Fruit fly (Drosophila melanogaster) whole organism, embryonic: ENCODE results near the gene shv.
A peak's percentile ranks its signal among the peaks of the same experiment; 100 is the strongest.

Source experiments
- Ada2b ChIP-seq: fragments of 200-800 bp; sonication (Bioruptor generic); IDR thresholded peaks from 2 replicates; pipeline ENCODE4 v1.3.6; 2022; ENCODE audit warnings: missing biosample characterization, missing genetic modification characterization
- Atf-2 ChIP-seq: fragments of 200-800 bp; sonication (Bioruptor generic); optimal IDR thresholded peaks from 2 replicates; lab custom pipeline; 2016; ENCODE audit warnings: missing biosample characterization, missing genetic modification characterization
- Atf6 ChIP-seq: fragments of 200-800 bp; sonication (Bioruptor generic); IDR thresholded peaks from 2 replicates; pipeline ENCODE4 v1.3.6; 2022; ENCODE audit warnings: missing biosample characterization, missing genetic modification characterization
- B-H1 ChIP-seq: fragments of 200-800 bp; sonication (Bioruptor generic); IDR thresholded peaks from 3 replicates; pipeline ENCODE4 v1.3.6; 2022; ENCODE audit warnings: missing biosample characterization, missing genetic modification characterization
- CG10267 ChIP-seq: fragments of 200-800 bp; sonication (Bioruptor generic); optimal IDR thresholded peaks from 2 replicates; lab custom pipeline; 2018; ENCODE audit warnings: missing biosample characterization, mild to moderate bottlenecking, missing genetic modification characterization, moderate library complexity
- CG10959 ChIP-seq: fragments of 200-800 bp; sonication (Bioruptor generic); IDR thresholded peaks from 2 replicates; pipeline ENCODE4 v1.3.6; 2022; ENCODE audit warnings: missing biosample characterization, missing genetic modification characterization
- CG12219 ChIP-seq: fragments of 200-800 bp; sonication (Bioruptor generic); optimal IDR thresholded peaks from 3 replicates; lab custom pipeline; 2018; ENCODE audit warnings: missing biosample characterization, mild to moderate bottlenecking, missing genetic modification characterization
- CG12391 ChIP-seq: fragments of 200-800 bp; sonication (Bioruptor generic); optimal IDR thresholded peaks from 3 replicates; lab custom pipeline; 2018; ENCODE audit warnings: missing biosample characterization, mild to moderate bottlenecking, missing genetic modification characterization, moderate library complexity
- CG12659 ChIP-seq: fragments of 200-800 bp; sonication (Bioruptor generic); optimal IDR thresholded peaks from 3 replicates; lab custom pipeline; 2017; ENCODE audit warnings: mild to moderate bottlenecking, missing biosample characterization, missing genetic modification reagents, missing genetic modification characterization
- CG13123 ChIP-seq: fragments of 200-800 bp; sonication (Bioruptor generic); optimal IDR thresholded peaks from 2 replicates; lab custom pipeline; 2016; ENCODE audit warnings: missing biosample characterization, missing genetic modification characterization
- CG14710 ChIP-seq: fragments of 200-800 bp; sonication (Bioruptor generic); optimal IDR thresholded peaks from 3 replicates; lab custom pipeline; 2019; ENCODE audit warnings: missing biosample characterization, mild to moderate bottlenecking, missing genetic modification characterization, moderate library complexity
- CG16863 ChIP-seq: fragments of 200-800 bp; sonication (Bioruptor generic); optimal IDR thresholded peaks from 3 replicates; lab custom pipeline; 2016; ENCODE audit warnings: missing biosample characterization, missing genetic modification characterization
- CG17385 ChIP-seq: fragments of 200-800 bp; sonication (Bioruptor generic); optimal IDR thresholded peaks from 3 replicates; lab custom pipeline; 2018; ENCODE audit warnings: missing biosample characterization, mild to moderate bottlenecking, missing genetic modification characterization
- CG2129 ChIP-seq: fragments of 200-800 bp; sonication (Bioruptor generic); IDR thresholded peaks from 2 replicates; pipeline ENCODE4 v1.3.6; 2022; ENCODE audit warnings: missing biosample characterization, missing genetic modification characterization; ENCODE audit not compliant: partially characterized antibody
- CG3065 ChIP-seq: fragments of 200-800 bp; sonication (Bioruptor generic); optimal IDR thresholded peaks from 2 replicates; lab custom pipeline; 2016; ENCODE audit warnings: missing biosample characterization, missing genetic modification characterization
- CG4617 ChIP-seq: fragments of 200-800 bp; sonication (Bioruptor generic); optimal IDR thresholded peaks from 3 replicates; lab custom pipeline; 2016; ENCODE audit warnings: missing biosample characterization, missing genetic modification characterization, borderline replicate concordance
- CG4854 ChIP-seq: fragments of 200-800 bp; sonication (Bioruptor generic); optimal IDR thresholded peaks from 2 replicates; lab custom pipeline; 2016; ENCODE audit warnings: missing biosample characterization, missing genetic modification characterization, inconsistent platforms
- CG5180 ChIP-seq: fragments of 200-800 bp; sonication (Bioruptor generic); optimal IDR thresholded peaks from 3 replicates; lab custom pipeline; 2017; ENCODE audit warnings: missing biosample characterization, missing genetic modification characterization, mild to moderate bottlenecking, moderate library complexity, missing genetic modification reagents
- CG8388 ChIP-seq: fragments of 200-800 bp; sonication (Bioruptor generic); optimal IDR thresholded peaks from 2 replicates; lab custom pipeline; 2019; ENCODE audit warnings: missing biosample characterization, mild to moderate bottlenecking, missing genetic modification characterization, moderate library complexity
- CTCF ChIP-seq: fragments of 200-800 bp; sonication (Bioruptor generic); optimal IDR thresholded peaks from 2 replicates; lab custom pipeline; 2017; ENCODE audit warnings: missing biosample characterization, mild to moderate bottlenecking, missing genetic modification characterization, moderate library complexity
- Dfd ChIP-seq, 2 experiments: fragments of >200 bp; optimal IDR thresholded peaks; 2 replicates each; lab custom pipeline; 2017; ENCODE audit warnings: missing biosample characterization in 2 of 2, missing genetic modification characterization in 2 of 2
- Dp ChIP-seq: fragments of 200-800 bp; sonication (Bioruptor generic); optimal IDR thresholded peaks from 2 replicates; lab custom pipeline; 2018; ENCODE audit warnings: missing biosample characterization, mild to moderate bottlenecking, missing genetic modification characterization, moderate library complexity
- Ets65A ChIP-seq: fragments of 200-800 bp; sonication (Bioruptor generic); peaks from one replicate; lab custom pipeline; 2016; ENCODE audit warnings: missing biosample characterization, missing genetic modification characterization
- Fer1 ChIP-seq: fragments of 200-800 bp; sonication (Bioruptor generic); optimal IDR thresholded peaks from 2 replicates; lab custom pipeline; 2017; ENCODE audit warnings: missing biosample characterization, mild to moderate bottlenecking, missing genetic modification characterization
- HLH3B ChIP-seq: fragments of 200-800 bp; sonication (Bioruptor generic); IDR thresholded peaks from 2 replicates; pipeline ENCODE4 v1.3.6; 2022; ENCODE audit warnings: missing biosample characterization, missing genetic modification characterization
- MBD-R2 ChIP-seq: fragments of 200-800 bp; sonication (Bioruptor generic); IDR thresholded peaks from 2 replicates; pipeline ENCODE4 v1.3.6; 2022; ENCODE audit warnings: missing biosample characterization, missing genetic modification characterization
- MTF-1 ChIP-seq: fragments of 200-800 bp; sonication (Bioruptor generic); optimal IDR thresholded peaks from 2 replicates; lab custom pipeline; 2018; ENCODE audit warnings: missing biosample characterization, mild to moderate bottlenecking, missing genetic modification characterization, borderline replicate concordance
- Six4 ChIP-seq: fragments of 200-800 bp; sonication (Bioruptor generic); optimal IDR thresholded peaks from 2 replicates; lab custom pipeline; 2016; ENCODE audit warnings: missing biosample characterization, missing genetic modification characterization
- Sox102F ChIP-seq: fragments of 200-800 bp; sonication (Bioruptor generic); optimal IDR thresholded peaks from 2 replicates; lab custom pipeline; 2018; ENCODE audit warnings: missing biosample characterization, mild to moderate bottlenecking, missing genetic modification characterization, moderate library complexity
- TFAM ChIP-seq: fragments of 200-800 bp; sonication (Bioruptor generic); optimal IDR thresholded peaks from 2 replicates; lab custom pipeline; 2017; ENCODE audit warnings: missing biosample characterization, missing genetic modification characterization, inconsistent platforms
- Usf ChIP-seq: fragments of 200-800 bp; sonication (Bioruptor generic); optimal IDR thresholded peaks from 2 replicates; lab custom pipeline; 2017; ENCODE audit warnings: missing genotype, missing biosample characterization, missing genetic modification characterization
- ap ChIP-seq: fragments of 200-800 bp; sonication (Bioruptor generic); IDR thresholded peaks from 2 replicates; pipeline ENCODE4 v1.3.6; 2022; ENCODE audit warnings: missing biosample characterization, missing genetic modification characterization
- bab2 ChIP-seq: fragments of 200-800 bp; sonication (Bioruptor generic); optimal IDR thresholded peaks from 2 replicates; lab custom pipeline; 2016; ENCODE audit warnings: missing biosample characterization, missing genetic modification characterization
- cad ChIP-seq: fragments of >200 bp; optimal IDR thresholded peaks from 2 replicates; lab custom pipeline; 2017; ENCODE audit warnings: missing biosample characterization, missing genetic modification characterization
- chif ChIP-seq, 2 experiments: fragments of 200-800 bp; sonication (Bioruptor generic); optimal IDR thresholded peaks; 3 replicates each; lab custom pipeline; 2016; ENCODE audit warnings: missing biosample characterization in 2 of 2, missing genetic modification characterization in 2 of 2
- chn ChIP-seq: fragments of 200-800 bp; sonication (Bioruptor generic); optimal IDR thresholded peaks from 2 replicates; lab custom pipeline; 2016; ENCODE audit warnings: missing biosample characterization, missing genetic modification characterization
- danr ChIP-seq: fragments of 200-800 bp; sonication (Bioruptor generic); IDR thresholded peaks from 2 replicates; pipeline ENCODE4 v1.3.6; 2022; ENCODE audit warnings: missing biosample characterization, missing genetic modification characterization
- disco-r ChIP-seq: fragments of 200-800 bp; sonication (Bioruptor generic); optimal IDR thresholded peaks from 2 replicates; lab custom pipeline; 2016; ENCODE audit warnings: missing biosample characterization, missing genetic modification characterization
- en ChIP-seq: fragments of 200-800 bp; sonication (Bioruptor generic); optimal IDR thresholded peaks from 2 replicates; lab custom pipeline; 2016; ENCODE audit warnings: missing biosample characterization, missing genetic modification characterization
- fru ChIP-seq: fragments of >200 bp; optimal IDR thresholded peaks from 2 replicates; lab custom pipeline; 2017
- gem ChIP-seq: fragments of 200-800 bp; sonication (Bioruptor generic); optimal IDR thresholded peaks from 2 replicates; lab custom pipeline; 2019; ENCODE audit warnings: missing biosample characterization, mild to moderate bottlenecking, missing genetic modification characterization, moderate library complexity
- ham ChIP-seq: fragments of 200-800 bp; sonication (Bioruptor generic); IDR thresholded peaks from 2 replicates; pipeline ENCODE4 v1.3.6; 2022; ENCODE audit warnings: missing biosample characterization, missing genetic modification characterization
- lilli ChIP-seq: fragments of 200-800 bp; sonication (Bioruptor generic); optimal IDR thresholded peaks from 3 replicates; lab custom pipeline; 2016; ENCODE audit warnings: missing biosample characterization, missing genetic modification characterization
- mld ChIP-seq: fragments of 200-800 bp; sonication (Bioruptor generic); IDR thresholded peaks from 3 replicates; pipeline ENCODE4 v1.3.6; 2022; ENCODE audit warnings: missing biosample characterization, missing genetic modification characterization; ENCODE audit not compliant: partially characterized antibody
- nerfin-1 ChIP-seq: fragments of 200-800 bp; sonication (Bioruptor generic); optimal IDR thresholded peaks from 3 replicates; lab custom pipeline; 2019; ENCODE audit warnings: missing biosample characterization, mild to moderate bottlenecking, missing genetic modification characterization, moderate library complexity
- ranshi ChIP-seq: fragments of 200-800 bp; sonication (Bioruptor generic); IDR thresholded peaks from 2 replicates; pipeline ENCODE4 v1.3.6; 2022; ENCODE audit warnings: missing biosample characterization, missing genetic modification characterization
- sima ChIP-seq: fragments of 200-800 bp; sonication (Bioruptor generic); optimal IDR thresholded peaks from 2 replicates; lab custom pipeline; 2016; ENCODE audit warnings: missing biosample characterization, missing genetic modification characterization
- slbo ChIP-seq: fragments of 200-800 bp; sonication (Bioruptor generic); IDR thresholded peaks from 2 replicates; pipeline ENCODE4 v1.3.6; 2022; ENCODE audit warnings: missing biosample characterization, missing genetic modification characterization
- sna ChIP-seq: fragments of 200-800 bp; sonication (Bioruptor generic); IDR thresholded peaks from 2 replicates; pipeline ENCODE4 v1.3.6; 2022; ENCODE audit warnings: missing biosample characterization, missing genetic modification characterization; ENCODE audit not compliant: partially characterized antibody
- tgo ChIP-seq: fragments of 200-800 bp; sonication (Bioruptor generic); IDR thresholded peaks from 3 replicates; pipeline ENCODE4 v1.3.6; 2022; ENCODE audit warnings: missing biosample characterization, missing genetic modification characterization
- tin ChIP-seq: fragments of 200-800 bp; sonication (Bioruptor generic); optimal IDR thresholded peaks from 3 replicates; lab custom pipeline; 2016; ENCODE audit warnings: missing biosample characterization, missing genetic modification characterization

The shv gene

dm6 chr2L:470336-470934 is 17.5 kb downstream of the shv start (continued):
- TF ChIP-seq disco-r (GFP tag; lab: Kevin White, UChicago) = peak; percentile 81
- TF ChIP-seq tin (GFP tag; lab: Kevin White, UChicago) = peak; percentile 49
- TF ChIP-seq CG3065 (GFP tag; lab: Kevin White, UChicago) = peak; percentile 7
- TF ChIP-seq bab2 (GFP tag; lab: Kevin White, UChicago) = peak; percentile 72
- no peak for TF ChIP-seq Dfd (GFP tag; optimal IDR thresholded peaks at IDR 0.05; lab: Kevin White, UChicago)
- TF ChIP-seq chif (GFP tag; optimal IDR thresholded peaks at IDR 0.05; lab: Kevin White, UChicago) = peak; percentile 70 to 83
- TF ChIP-seq CG12659 (GFP tag; lab: Kevin White, UChicago) = peak; percentile 60
- peak; percentile 78 for TF ChIP-seq chn (GFP tag; lab: Kevin White, UChicago)
- peak; percentile 82 for TF ChIP-seq slbo (GFP tag; lab: Robert Waterston, UW)
- peak; percentile 17 for TF ChIP-seq CG4617 (GFP tag; lab: Kevin White, UChicago)
- no peak for TF ChIP-seq cad (GFP tag; lab: Kevin White, UChicago)
- peak; percentile 60 for TF ChIP-seq Six4 (GFP tag; lab: Kevin White, UChicago)
- peak; percentile 83 for TF ChIP-seq Atf-2 (GFP tag; lab: Kevin White, UChicago)
- TF ChIP-seq CG4854 (GFP tag; lab: Kevin White, UChicago) = peak; percentile 25
- TF ChIP-seq CG17385 (GFP tag; lab: Kevin White, UChicago) = peak; percentile 65
- peak; percentile 82 for TF ChIP-seq Atf6
- TF ChIP-seq sna (GFP tag; lab: Robert Waterston, UW) = no peak
- TF ChIP-seq danr (GFP tag; lab: Robert Waterston, UW) = peak; percentile 68; the same call in 1 of the 2 replicates
- TF ChIP-seq MBD-R2 (GFP tag; lab: Robert Waterston, UW) = no peak
- peak; percentile 63 for TF ChIP-seq CG12391 (tag; lab: Kevin White, UChicago)
- TF ChIP-seq CG12219 (GFP tag; lab: Kevin White, UChicago) = peak; percentile 58
- peak; percentile 71 for TF ChIP-seq HLH3B (GFP tag; lab: Robert Waterston, UW)
- TF ChIP-seq gem (tag; lab: Kevin White, UChicago) = peak; percentile 90
- TF ChIP-seq CG5180 (GFP tag; lab: Kevin White, UChicago) = peak; percentile 59
- peak; percentile 21 for TF ChIP-seq Usf
- TF ChIP-seq B-H1 (GFP tag; lab: Robert Waterston, UW) = peak; percentile 61
- TF ChIP-seq lilli (GFP tag; lab: Kevin White, UChicago) = peak; percentile 87
- TF ChIP-seq Sox102F (GFP tag; lab: Kevin White, UChicago) = peak; percentile 88
- TF ChIP-seq MTF-1 (GFP tag; lab: Kevin White, UChicago) = no peak
- peak; percentile 38 for TF ChIP-seq TFAM (GFP tag; lab: Kevin White, UChicago)
- TF ChIP-seq ranshi = peak; percentile 68
- peak; percentile 4 for TF ChIP-seq CG10267 (tag; lab: Kevin White, UChicago)
- 0 out of 2 replicates have a peak, but pooled peaks have one; percentile 7 for TF ChIP-seq CG10959 (GFP tag; lab: Robert Waterston, UW)
- peak; percentile 53 for TF ChIP-seq CG8388 (GFP tag; lab: Kevin White, UChicago)
- TF ChIP-seq CG14710 = peak; percentile 40
- peak; percentile 68 for TF ChIP-seq en (GFP tag; lab: Kevin White, UChicago)
- no peak for TF ChIP-seq CG2129 (GFP tag; lab: Robert Waterston, UW)
- no peak for TF ChIP-seq mld (GFP tag; lab: Robert Waterston, UW)
- TF ChIP-seq CG13123 (GFP tag; lab: Kevin White, UChicago) = peak; percentile 62
- TF ChIP-seq CTCF (GFP tag; lab: Kevin White, UChicago) = no peak
- TF ChIP-seq CG16863 (GFP tag; lab: Kevin White, UChicago) = peak; percentile 80
- TF ChIP-seq Fer1 (GFP tag; lab: Kevin White, UChicago) = peak; percentile 87
- no peak for TF ChIP-seq ham (GFP tag; lab: Robert Waterston, UW)
- peak; percentile 70; the same call in 1 of the 2 replicates for TF ChIP-seq Ada2b
- peak; percentile 27 for TF ChIP-seq nerfin-1 (tag; lab: Kevin White, UChicago)
- TF ChIP-seq fru (lab: Kevin White, UChicago) = no peak
- peak; percentile 64 for TF ChIP-seq ap (GFP tag; lab: Robert Waterston, UW)
- TF ChIP-seq tgo (GFP tag; lab: Robert Waterston, UW) = peak; percentile 81
- no peak for TF ChIP-seq Dp
- TF ChIP-seq sima (GFP tag; lab: Kevin White, UChicago) = peak; percentile 5
- TF ChIP-seq Ets65A (GFP tag; lab: Kevin White, UChicago) = peak; percentile 98
